ENCODE assay signal across 1 fruit fly cellular context in genomic region chr2L:6793763-6794417, dm6.
A peak's percentile ranks its signal among the peaks of the same experiment; 100 is the strongest.
TF ChIP-seq lines count a peak whose summit lies in the region.

No protein-coding gene starts in this region.

TF ChIP-seq in whole organism, embryonic, 481 proteins besides CTCF, POLR2A, EP300 and RAD21 (continued from another document):
- TF ChIP-seq Dip3 (GFP tag; optimal IDR thresholded peaks at IDR 0.05; lab: Kevin White, UChicago) (no peak), Sox102F (GFP tag; optimal IDR thresholded peaks at IDR 0.05; lab: Kevin White, UChicago) (no peak), CG17328 (GFP tag; IDR thresholded peaks at IDR 0.05; lab: Robert Waterston, UW) (0 out of 2 replicates have a peak, but pooled peaks have one; percentile 14), nerfin-1 (tag; optimal IDR thresholded peaks at IDR 0.05; lab: Kevin White, UChicago) (no peak), Chrac-16 (GFP tag; optimal IDR thresholded peaks at IDR 0.05; lab: Kevin White, UChicago) (no peak), CG4360 (GFP tag; IDR thresholded peaks at IDR 0.05; lab: Robert Waterston, UW) (peak; percentile 98), HmgZ (tag; optimal IDR thresholded peaks at IDR 0.05; lab: Kevin White, UChicago) (no peak), Lhr (GFP tag; optimal IDR thresholded peaks at IDR 0.05; lab: Kevin White, UChicago) (no peak), CG6175 (GFP tag; IDR thresholded peaks at IDR 0.05; lab: Robert Waterston, UW) (no peak), CG8478 (optimal IDR thresholded peaks at IDR 0.05; lab: Kevin White, UChicago) (no peak), CG3163 (GFP tag; optimal IDR thresholded peaks at IDR 0.05; lab: Kevin White, UChicago) (peak; percentile 99), CG14441 (GFP tag; IDR thresholded peaks at IDR 0.05; lab: Robert Waterston, UW) (no peak), zen2 (GFP tag; IDR thresholded peaks at IDR 0.05; lab: Robert Waterston, UW; ENCODE audit: partially characterized antibody) (no peak), ttk (GFP tag; IDR thresholded peaks at IDR 0.05; lab: Robert Waterston, UW) (no peak), GATAe (GFP tag; conservative IDR thresholded peaks at IDR 0.05; lab: Robert Waterston, UW) (no peak), D (optimal IDR thresholded peaks at IDR 0.05; lab: Kevin White, UChicago) (peak; percentile 35), D (GFP tag; optimal IDR thresholded peaks at IDR 0.05; lab: Kevin White, UChicago) (no peak), CG1832 (GFP tag; optimal IDR thresholded peaks at IDR 0.05; lab: Kevin White, UChicago) (no peak), gce (GFP tag; IDR thresholded peaks at IDR 0.05; lab: Robert Waterston, UW) (no peak), CG7372 (GFP tag; IDR thresholded peaks at IDR 0.05; lab: Robert Waterston, UW) (no peak), mld (GFP tag; IDR thresholded peaks at IDR 0.05; lab: Robert Waterston, UW; ENCODE audit: partially characterized antibody) (no peak), ham (GFP tag; IDR thresholded peaks at IDR 0.05; lab: Robert Waterston, UW) (no peak), gcm2 (GFP tag; optimal IDR thresholded peaks at IDR 0.05; lab: Kevin White, UChicago) (no peak), CG1647 (GFP tag; optimal IDR thresholded peaks at IDR 0.05; lab: Kevin White, UChicago) (no peak), pros (GFP tag; optimal IDR thresholded peaks at IDR 0.05; lab: Kevin White, UChicago) (peak; percentile 98), Atf-2 (GFP tag; optimal IDR thresholded peaks at IDR 0.05; lab: Kevin White, UChicago) (no peak), CG11723 (GFP tag; optimal IDR thresholded peaks at IDR 0.05; lab: Kevin White, UChicago) (no peak), CG10979 (tag; optimal IDR thresholded peaks at IDR 0.05; lab: Kevin White, UChicago) (no peak), Hmx (GFP tag; optimal IDR thresholded peaks at IDR 0.05; lab: Kevin White, UChicago) (no peak), gt (GFP tag; IDR thresholded peaks at IDR 0.05; lab: Robert Waterston, UW) (no peak), ssp (GFP tag; IDR thresholded peaks at IDR 0.05; lab: Robert Waterston, UW) (no peak), zfh1 (GFP tag; IDR thresholded peaks at IDR 0.05; lab: Robert Waterston, UW) (no peak), crol (GFP tag; IDR thresholded peaks at IDR 0.05; lab: Robert Waterston, UW) (peak; percentile 37; the same call in 1 of the 2 replicates), CG11504 (tag; optimal IDR thresholded peaks at IDR 0.05; lab: Kevin White, UChicago) (no peak), CG2875 (GFP tag; optimal IDR thresholded peaks at IDR 0.05; lab: Kevin White, UChicago) (no peak), CG5180 (GFP tag; optimal IDR thresholded peaks at IDR 0.05; lab: Kevin White, UChicago) (peak; percentile 92), CG17385 (GFP tag; optimal IDR thresholded peaks at IDR 0.05; lab: Kevin White, UChicago) (peak; percentile 17), CG7839 (tag; optimal IDR thresholded peaks at IDR 0.05; lab: Kevin White, UChicago) (peak; percentile 2), sens (GFP tag; lab: Kevin White, UChicago) (peak; percentile 32), Drgx (GFP tag; IDR thresholded peaks at IDR 0.05; lab: Robert Waterston, UW) (no peak), odd (GFP tag; optimal IDR thresholded peaks at IDR 0.05; lab: Kevin White, UChicago) (peak; percentile 7), CG10565 (GFP tag; optimal IDR thresholded peaks at IDR 0.05; lab: Kevin White, UChicago) (no peak), CG4730 (GFP tag; IDR thresholded peaks at IDR 0.05; lab: Robert Waterston, UW) (no peak), vnd (GFP tag; IDR thresholded peaks at IDR 0.05; lab: Robert Waterston, UW; ENCODE audit: partially characterized antibody) (no peak), NC2β (GFP tag; optimal IDR thresholded peaks at IDR 0.05; lab: Kevin White, UChicago) (no peak), scrt (GFP tag; optimal IDR thresholded peaks at IDR 0.05; lab: Kevin White, UChicago) (peak; percentile 63), CG14667 (GFP tag; IDR thresholded peaks at IDR 0.05; lab: Robert Waterston, UW) (no peak), az2 (GFP tag; optimal IDR thresholded peaks at IDR 0.05; lab: Kevin White, UChicago) (no peak), sens-2 (GFP tag; IDR thresholded peaks at IDR 0.05; lab: Robert Waterston, UW) (no peak), so (GFP tag; IDR thresholded peaks at IDR 0.05; lab: Robert Waterston, UW) (0 out of 3 replicates have a peak, but pooled peaks have one; percentile 17), CG2199 (GFP tag; IDR thresholded peaks at IDR 0.05; lab: Robert Waterston, UW) (peak; percentile 77; the same call in 2 of the 3 replicates), bigmax (GFP tag; optimal IDR thresholded peaks at IDR 0.05; lab: Kevin White, UChicago) (peak; percentile 58), D19B (GFP tag; optimal IDR thresholded peaks at IDR 0.05; lab: Kevin White, UChicago) (no peak), toy (GFP tag; IDR thresholded peaks at IDR 0.05; lab: Robert Waterston, UW) (no peak), ATbp (GFP tag; optimal IDR thresholded peaks at IDR 0.05; lab: Kevin White, UChicago) (no peak), run (tag; optimal IDR thresholded peaks at IDR 0.05; lab: Kevin White, UChicago) (no peak), tx (GFP tag; optimal IDR thresholded peaks at IDR 0.05; lab: Kevin White, UChicago) (no peak), CG4282 (GFP tag; optimal IDR thresholded peaks at IDR 0.05; lab: Kevin White, UChicago) (no peak), tna (GFP tag; IDR thresholded peaks at IDR 0.05; lab: Robert Waterston, UW; ENCODE audit: partially characterized antibody) (no peak), lmd (GFP tag; IDR thresholded peaks at IDR 0.05; lab: Robert Waterston, UW) (no peak)
